Worm (Caenorhabditis elegans) whole organism, young adult: ENCODE results near the gene Y22D7AL.10.

Source experiments
- C17E4.6 ChIP-seq: fragments of 200-800 bp; sonication (Bioruptor generic); IDR thresholded peaks from 2 replicates; pipeline ENCODE4 v1.3.6; 2022; ENCODE audit warnings: missing genetic modification reagents, missing genetic modification characterization, missing compliant biosample characterization
- D2030.7 ChIP-seq: fragments of 200-800 bp; sonication (Bioruptor generic); IDR thresholded peaks from 2 replicates; pipeline ENCODE4 v1.3.6; 2022; ENCODE audit warnings: missing genetic modification reagents, missing genetic modification characterization, missing compliant biosample characterization
- F23B12.7 ChIP-seq: sonication (generic microtip); optimal IDR thresholded peaks from 2 replicates; lab custom pipeline; 2017; ENCODE audit warnings: missing genetic modification characterization, mild to moderate bottlenecking, missing compliant biosample characterization, antibody characterized with exemption, moderate library complexity; ENCODE audit not compliant: insufficient read depth
- F39B2.1 ChIP-seq: fragments of 200-800 bp; sonication (Bioruptor generic); IDR thresholded peaks from 2 replicates; pipeline ENCODE4 v1.3.6; 2022; ENCODE audit warnings: missing genetic modification reagents, missing genetic modification characterization, missing compliant biosample characterization
- F49E8.2 ChIP-seq: sonication (generic microtip); optimal IDR thresholded peaks from 3 replicates; lab custom pipeline; 2017; ENCODE audit warnings: missing genetic modification characterization, mild to moderate bottlenecking, missing compliant biosample characterization, antibody characterized with exemption, moderate library complexity; ENCODE audit not compliant: insufficient read depth
- F52B5.7 ChIP-seq: sonication (generic microtip); optimal IDR thresholded peaks from 2 replicates; lab custom pipeline; 2016; ENCODE audit warnings: mild to moderate bottlenecking, missing genetic modification characterization, missing compliant biosample characterization
- K12H6.12 ChIP-seq: fragments of 200-800 bp; sonication (Bioruptor generic); optimal IDR thresholded peaks from 2 replicates; lab custom pipeline; 2018; ENCODE audit warnings: mild to moderate bottlenecking, missing genetic modification characterization, missing compliant biosample characterization
- T26A5.8 ChIP-seq: sonication (generic microtip); optimal IDR thresholded peaks from 2 replicates; lab custom pipeline; 2016; ENCODE audit warnings: missing genetic modification characterization, missing compliant biosample characterization
- Y53G8AR.9 ChIP-seq: fragments of 200-800 bp; sonication (Bioruptor generic); conservative IDR thresholded peaks from 2 replicates; pipeline ENCODE4 v1.3.6; 2022; ENCODE audit warnings: missing genetic modification reagents, missing genetic modification characterization, missing compliant biosample characterization
- ZK185.1 ChIP-seq: sonication (generic microtip); optimal IDR thresholded peaks from 2 replicates; lab custom pipeline; 2016; ENCODE audit warnings: mild to moderate bottlenecking, missing genetic modification characterization, missing compliant biosample characterization; ENCODE audit not compliant: poor library complexity, severe bottlenecking
- ama-1 ChIP-seq, 3 experiments: fragments of 150-350 bp in 1 of 3; sonication (generic microtip) in 2 of 3; optimal IDR thresholded peaks; 2 replicates each; lab custom pipeline; 2014 to 2018; ENCODE audit warnings: missing biosample characterization in 2 of 3, missing genetic modification characterization in 2 of 3, missing genetic modification reagents in 2 of 3
- aptf-2 ChIP-seq: fragments of 200-800 bp; sonication (Bioruptor generic); conservative IDR thresholded peaks from 2 replicates; pipeline ENCODE4 v1.3.6; 2022; ENCODE audit warnings: missing genetic modification reagents, missing genetic modification characterization, missing compliant biosample characterization
- athp-1 ChIP-seq: sonication (generic microtip); optimal IDR thresholded peaks from 2 replicates; lab custom pipeline; 2017; ENCODE audit warnings: mild to moderate bottlenecking, missing genetic modification characterization, missing compliant biosample characterization
- bed-2 ChIP-seq: fragments of 200-800 bp; sonication (Bioruptor generic); IDR thresholded peaks from 2 replicates; pipeline ENCODE4 v1.3.6; 2022; ENCODE audit warnings: missing genetic modification reagents, missing genetic modification characterization, missing compliant biosample characterization
- ccch-3 ChIP-seq: fragments of 200-800 bp; sonication (Bioruptor generic); optimal IDR thresholded peaks from 2 replicates; lab custom pipeline; 2018; ENCODE audit warnings: mild to moderate bottlenecking, missing genetic modification characterization, missing compliant biosample characterization
- cebp-1 ChIP-seq, 2 experiments: fragments of 200-800 bp in 1 of 2; sonication (Bioruptor generic) in 1 of 2; sonication (generic microtip) in 1 of 2; IDR thresholded peaks in 1 of 2; optimal IDR thresholded peaks in 1 of 2; 2 replicates each; pipeline versions ENCODE4 v1.3.6 to Lab custom; 2017 to 2022; ENCODE audit warnings: missing compliant biosample characterization in 2 of 2, missing genetic modification characterization in 2 of 2, mild to moderate bottlenecking in 1 of 2, missing genetic modification reagents in 1 of 2, moderate library complexity in 1 of 2
- ceh-40 ChIP-seq: fragments of 200-800 bp; sonication (Bioruptor generic); IDR thresholded peaks from 2 replicates; pipeline ENCODE4 v1.3.6; 2022; ENCODE audit warnings: missing genetic modification characterization, missing compliant biosample characterization
- ceh-58 ChIP-seq: fragments of 200-800 bp; sonication (Bioruptor generic); IDR thresholded peaks from 2 replicates; pipeline ENCODE4 v1.3.6; 2022; ENCODE audit warnings: missing genetic modification characterization, missing compliant biosample characterization
- dpl-1 ChIP-seq: fragments of 150-350 bp; optimal IDR thresholded peaks from 2 replicates; lab custom pipeline; 2014; ENCODE audit warnings: missing biosample characterization, missing genetic modification reagents, missing genetic modification characterization
- efl-1 ChIP-seq: fragments of 150-350 bp; optimal IDR thresholded peaks from 2 replicates; lab custom pipeline; 2014; ENCODE audit warnings: missing biosample characterization, missing genetic modification reagents, missing genetic modification characterization
- egl-44 ChIP-seq: fragments of 200-800 bp; sonication (Bioruptor generic); IDR thresholded peaks from 2 replicates; pipeline ENCODE4 v1.3.6; 2022; ENCODE audit warnings: missing genetic modification reagents, missing genetic modification characterization, missing compliant biosample characterization
- ets-4 ChIP-seq: fragments of 200-800 bp; sonication (Bioruptor generic); optimal IDR thresholded peaks from 2 replicates; lab custom pipeline; 2018; ENCODE audit warnings: mild to moderate bottlenecking, missing genetic modification characterization, missing compliant biosample characterization
- fkh-3 ChIP-seq: sonication (generic microtip); optimal IDR thresholded peaks from 2 replicates; lab custom pipeline; 2016; ENCODE audit warnings: mild to moderate bottlenecking, missing genetic modification characterization, missing compliant biosample characterization
- gei-17 ChIP-seq: fragments of 200-800 bp; sonication (Bioruptor generic); optimal IDR thresholded peaks from 2 replicates; lab custom pipeline; 2018; ENCODE audit warnings: mild to moderate bottlenecking, missing genetic modification characterization, missing compliant biosample characterization
- hlh-12 ChIP-seq: sonication (generic microtip); optimal IDR thresholded peaks from 2 replicates; lab custom pipeline; 2016; ENCODE audit warnings: missing genetic modification characterization, missing compliant biosample characterization
- hmg-20 ChIP-seq: fragments of 200-800 bp; sonication (Bioruptor generic); IDR thresholded peaks from 2 replicates; pipeline ENCODE4 v1.3.6; 2022; ENCODE audit warnings: missing genetic modification reagents, missing genetic modification characterization, missing compliant biosample characterization
- hrde-1 ChIP-seq: sonication (generic microtip); optimal IDR thresholded peaks from 2 replicates; lab custom pipeline; 2016; ENCODE audit warnings: missing genetic modification characterization, mild to moderate bottlenecking, missing compliant biosample characterization, moderate library complexity, missing genotype, missing genetic modification reagents, borderline replicate concordance
- lag-1 ChIP-seq: fragments of 200-800 bp; sonication (Bioruptor generic); IDR thresholded peaks from 2 replicates; pipeline ENCODE4 v1.3.6; 2022; ENCODE audit warnings: missing genetic modification reagents, missing genetic modification characterization, missing compliant biosample characterization
- lin-40 ChIP-seq: sonication (generic microtip); optimal IDR thresholded peaks from 2 replicates; lab custom pipeline; 2016; ENCODE audit warnings: missing genetic modification characterization, mild to moderate bottlenecking, missing compliant biosample characterization, missing genotype, missing genetic modification reagents
- lsl-1 ChIP-seq: fragments of 200-800 bp; sonication (Bioruptor generic); optimal IDR thresholded peaks from 2 replicates; lab custom pipeline; 2018; ENCODE audit warnings: mild to moderate bottlenecking, missing genetic modification characterization, moderate library complexity, missing compliant biosample characterization
- madf-10 ChIP-seq: sonication (generic microtip); optimal IDR thresholded peaks from 2 replicates; lab custom pipeline; 2016; ENCODE audit warnings: mild to moderate bottlenecking, missing genetic modification characterization, missing compliant biosample characterization
- madf-8 ChIP-seq: fragments of 200-800 bp; sonication (Bioruptor generic); conservative IDR thresholded peaks from 2 replicates; pipeline ENCODE4 v1.3.6; 2022; ENCODE audit warnings: missing genetic modification reagents, missing genetic modification characterization, missing compliant biosample characterization
- mes-4 ChIP-seq: sonication (generic microtip); optimal IDR thresholded peaks from 2 replicates; lab custom pipeline; 2016; ENCODE audit warnings: missing genotype, missing genetic modification characterization, missing compliant biosample characterization
- nfya-1 ChIP-seq: sonication (generic microtip); optimal IDR thresholded peaks from 2 replicates; lab custom pipeline; 2017; ENCODE audit warnings: antibody characterized with exemption, missing compliant biosample characterization, missing genetic modification characterization, borderline replicate concordance; ENCODE audit not compliant: insufficient read depth
- rcor-1 ChIP-seq: fragments of 200-800 bp; sonication (Bioruptor generic); IDR thresholded peaks from 2 replicates; pipeline ENCODE4 v1.3.6; 2022; ENCODE audit warnings: missing genetic modification reagents, missing genetic modification characterization, missing compliant biosample characterization
- rpc-1 ChIP-seq, 2 experiments: fragments of 150-350 bp in 1 of 2; sonication (generic microtip) in 1 of 2; optimal IDR thresholded peaks; 2 replicates each; lab custom pipeline; 2014 to 2018; ENCODE audit warnings: missing biosample characterization in 1 of 2, missing genetic modification characterization in 1 of 2, missing genetic modification reagents in 1 of 2, missing genotype in 1 of 2
- sdz-38 ChIP-seq: sonication (generic microtip); optimal IDR thresholded peaks from 2 replicates; lab custom pipeline; 2016; ENCODE audit warnings: missing genotype, missing genetic modification characterization, missing compliant biosample characterization
- snpc-1.3 ChIP-seq: sonication (generic microtip); optimal IDR thresholded peaks from 2 replicates; lab custom pipeline; 2017; ENCODE audit warnings: missing genetic modification characterization, mild to moderate bottlenecking, missing compliant biosample characterization, antibody characterized with exemption, moderate library complexity, missing genotype, missing genetic modification reagents; ENCODE audit not compliant: insufficient read depth
- somi-1 ChIP-seq: fragments of 200-800 bp; sonication (Bioruptor generic); optimal IDR thresholded peaks from 2 replicates; lab custom pipeline; 2018; ENCODE audit warnings: mild to moderate bottlenecking, missing genetic modification characterization, missing compliant biosample characterization
- tbp1 ChIP-seq: fragments of 200-800 bp; sonication (Bioruptor generic); optimal IDR thresholded peaks from 2 replicates; lab custom pipeline; 2018; ENCODE audit warnings: mild to moderate bottlenecking, missing genetic modification characterization, missing compliant biosample characterization
- unc-130 ChIP-seq: sonication (generic microtip); optimal IDR thresholded peaks from 2 replicates; lab custom pipeline; 2016; ENCODE audit warnings: missing genetic modification reagents, missing genetic modification characterization, missing compliant biosample characterization
- unc-62 ChIP-seq: fragments of 150-350 bp; optimal IDR thresholded peaks from 2 replicates; lab custom pipeline; 2014; ENCODE audit warnings: missing biosample characterization, missing genetic modification reagents, missing genetic modification characterization
- zfh-2 ChIP-seq: fragments of 200-800 bp; sonication (Bioruptor generic); conservative IDR thresholded peaks from 2 replicates; pipeline ENCODE4 v1.3.6; 2022; ENCODE audit warnings: missing genetic modification reagents, missing genetic modification characterization, missing compliant biosample characterization
- ztf-18 ChIP-seq: sonication (generic microtip); optimal IDR thresholded peaks from 2 replicates; lab custom pipeline; 2016; ENCODE audit warnings: missing genotype, mild to moderate bottlenecking, missing genetic modification characterization, missing compliant biosample characterization
- ztf-22 ChIP-seq: fragments of 200-800 bp; sonication (Bioruptor generic); optimal IDR thresholded peaks from 2 replicates; lab custom pipeline; 2018; ENCODE audit warnings: mild to moderate bottlenecking, missing genetic modification characterization, moderate library complexity, missing compliant biosample characterization
- ztf-28 ChIP-seq: fragments of 200-800 bp; sonication (Bioruptor generic); IDR thresholded peaks from 2 replicates; pipeline ENCODE4 v1.3.6; 2022; ENCODE audit warnings: missing genetic modification reagents, missing genetic modification characterization, missing compliant biosample characterization
- ztf-3 ChIP-seq: fragments of 200-800 bp; sonication (Bioruptor generic); optimal IDR thresholded peaks from 2 replicates; lab custom pipeline; 2018; ENCODE audit warnings: mild to moderate bottlenecking, missing genetic modification characterization, missing compliant biosample characterization

Y22D7AL.10 gene

DNA sequence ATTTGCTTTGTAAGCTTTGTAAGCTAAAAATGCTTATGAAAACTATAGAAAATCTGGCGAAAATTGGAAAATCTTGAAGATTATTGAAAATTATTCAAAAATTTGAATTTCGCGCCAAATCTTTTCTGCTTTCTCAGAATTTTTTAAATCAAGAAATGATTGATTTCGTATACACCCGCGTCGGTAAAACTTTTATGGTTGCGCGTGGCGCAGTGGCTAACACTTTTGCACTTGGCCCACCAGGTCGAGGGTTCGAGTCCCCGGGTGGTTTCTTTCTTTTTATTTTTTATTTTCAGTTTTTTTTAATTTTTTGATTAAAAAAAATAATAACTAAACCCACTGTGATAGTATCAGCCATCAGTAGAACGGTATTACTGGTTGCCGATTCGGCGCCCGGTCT is 19.8 kb downstream of the Y22D7AL.10 start (continued):
- TF ChIP-seq D2030.7 (peak; percentile 61), cebp-1 (GFP tag; IDR thresholded peaks at IDR 0.05; lab: Robert Waterston, UW) (no peak), cebp-1 (tag; optimal IDR thresholded peaks at IDR 0.05; lab: Kevin White, UChicago) (peak; percentile 41), ceh-58 (GFP tag; lab: Robert Waterston, UW) (no peak), hrde-1 (tag; lab: Kevin White, UChicago) (no peak), dpl-1 (GFP tag; lab: Kevin White, UChicago) (no peak), lin-40 (tag; lab: Kevin White, UChicago) (no peak), rcor-1 (GFP tag; lab: Robert Waterston, UW) (no peak), K12H6.12 (no peak), F39B2.1 (GFP tag; lab: Robert Waterston, UW) (no peak), rpc-1 (optimal IDR thresholded peaks at IDR 0.05; lab: Kevin White, UChicago) (peak; percentile 76), rpc-1 (tag; optimal IDR thresholded peaks at IDR 0.05; lab: Kevin White, UChicago) (peak; percentile 92), gei-17 (GFP tag; lab: Kevin White, UChicago) (no peak), egl-44 (GFP tag; lab: Robert Waterston, UW) (0 out of 2 replicates have a peak, but pooled peaks have one; percentile 49), Y53G8AR.9 (0 out of 2 replicates have a peak, but pooled peaks have one; percentile 55), madf-10 (tag; lab: Kevin White, UChicago) (no peak), nfya-1 (tag; lab: Kevin White, UChicago) (no peak), tbp1 (GFP tag; lab: Kevin White, UChicago) (peak; percentile 95), ztf-22 (GFP tag; lab: Kevin White, UChicago) (no peak), ccch-3 (GFP tag; lab: Kevin White, UChicago) (no peak), mes-4 (tag; lab: Kevin White, UChicago) (no peak), ztf-28 (GFP tag; lab: Robert Waterston, UW) (no peak), F23B12.7 (peak; percentile 30), ztf-18 (peak; percentile 34), ZK185.1 (no peak), fkh-3 (tag; lab: Kevin White, UChicago) (no peak), lag-1 (GFP tag; lab: Robert Waterston, UW) (no peak), snpc-1.3 (tag; lab: Kevin White, UChicago) (peak; percentile 59), ets-4 (GFP tag; lab: Kevin White, UChicago) (no peak), ceh-40 (no peak), ama-1 (optimal IDR thresholded peaks at IDR 0.05; lab: Kevin White, UChicago) (no peak), ama-1 (GFP tag; optimal IDR thresholded peaks at IDR 0.05; lab: Kevin White, UChicago) (peak; percentile 28 to 42), aptf-2 (GFP tag; lab: Robert Waterston, UW) (no peak), efl-1 (GFP tag; lab: Kevin White, UChicago) (peak; percentile 4), F49E8.2 (no peak), zfh-2 (GFP tag; lab: Robert Waterston, UW) (no peak), unc-62 (GFP tag; lab: Kevin White, UChicago) (no peak), athp-1 (no peak), T26A5.8 (tag; lab: Kevin White, UChicago) (no peak), lsl-1 (GFP tag; lab: Kevin White, UChicago) (peak; percentile 48), C17E4.6 (GFP tag; lab: Robert Waterston, UW) (no peak), unc-130 (GFP tag; lab: Kevin White, UChicago) (no peak), somi-1 (no peak), madf-8 (GFP tag; lab: Robert Waterston, UW) (no peak), F52B5.7 (tag; lab: Kevin White, UChicago) (no peak), hlh-12 (tag; lab: Kevin White, UChicago) (no peak), sdz-38 (tag; lab: Kevin White, UChicago) (no peak), hmg-20 (GFP tag; lab: Robert Waterston, UW) (no peak), bed-2 (GFP tag; lab: Robert Waterston, UW) (no peak), ztf-3 (GFP tag; lab: Kevin White, UChicago) (no peak)
